Fruit fly (Drosophila melanogaster): ENCODE measurements around the gene CG13251.

The CG13251 gene

dm6 chr3L:20630602-20631001 is 6.4 kb upstream of the CG13251 start (continued):
- TF ChIP-seq CG16863 (GFP tag; optimal IDR thresholded peaks at IDR 0.05): peak; percentile 2
- TF ChIP-seq CoRest (tag; optimal IDR thresholded peaks at IDR 0.05): peak; percentile 62
- TF ChIP-seq Dp (GFP tag; optimal IDR thresholded peaks at IDR 0.05): no peak
- TF ChIP-seq CG10321 (GFP tag; IDR thresholded peaks at IDR 0.05): no peak
- no peak for TF ChIP-seq CG42726 (GFP tag; IDR thresholded peaks at IDR 0.05; ENCODE audit: partially characterized antibody)
- no peak for TF ChIP-seq rib (GFP tag; IDR thresholded peaks at IDR 0.05)
- no peak for TF ChIP-seq HLH3B (GFP tag; IDR thresholded peaks at IDR 0.05)
- TF ChIP-seq pho (GFP tag; optimal IDR thresholded peaks at IDR 0.05): no peak
- TF ChIP-seq CG12769 (tag; optimal IDR thresholded peaks at IDR 0.05): no peak
- no peak for TF ChIP-seq onecut (GFP tag; IDR thresholded peaks at IDR 0.05)
- TF ChIP-seq GATAe (GFP tag; conservative IDR thresholded peaks at IDR 0.05): no peak
- no peak for TF ChIP-seq Rx (GFP tag; IDR thresholded peaks at IDR 0.05)
- TF ChIP-seq CG1024 (GFP tag; IDR thresholded peaks at IDR 0.05): no peak
- peak; percentile 5 for TF ChIP-seq CG3281 (GFP tag; optimal IDR thresholded peaks at IDR 0.05)
- TF ChIP-seq eve (GFP tag; optimal IDR thresholded peaks at IDR 0.05): peak in 1 of 2 experiments; percentile 79
- TF ChIP-seq CG34422 (GFP tag; IDR thresholded peaks at IDR 0.05): no peak
- TF ChIP-seq CG8478 (optimal IDR thresholded peaks at IDR 0.05): no peak
- TF ChIP-seq Elba2 (GFP tag; optimal IDR thresholded peaks at IDR 0.05): no peak
- TF ChIP-seq CG11456 (GFP tag; IDR thresholded peaks at IDR 0.05): no peak
- no peak; the same call in 2 of the 3 replicates for TF ChIP-seq croc (GFP tag; conservative IDR thresholded peaks at IDR 0.05)
- peak; percentile 66 for TF ChIP-seq CG17361 (GFP tag; IDR thresholded peaks at IDR 0.05)
- TF ChIP-seq gsb-n (tag; optimal IDR thresholded peaks at IDR 0.05): peak; percentile 60
- TF ChIP-seq CG10979 (tag; optimal IDR thresholded peaks at IDR 0.05): peak; percentile 69
- TF ChIP-seq CG2712 (tag; optimal IDR thresholded peaks at IDR 0.05): peak; percentile 74
- TF ChIP-seq CG17568 (GFP tag; optimal IDR thresholded peaks at IDR 0.05): peak; percentile 25
- TF ChIP-seq Aef1 (GFP tag; IDR thresholded peaks at IDR 0.05): no peak
- no peak for TF ChIP-seq CG13123 (GFP tag; optimal IDR thresholded peaks at IDR 0.05)
- no peak for TF ChIP-seq E2f1 (GFP tag; IDR thresholded peaks at IDR 0.05)
- TF ChIP-seq HHEX (GFP tag; optimal IDR thresholded peaks at IDR 0.05): peak; percentile 39
- peak; percentile 3 for TF ChIP-seq CG12219 (GFP tag; optimal IDR thresholded peaks at IDR 0.05)
- no peak for TF ChIP-seq NFAT (GFP tag; IDR thresholded peaks at IDR 0.05)
- peak; percentile 49 for TF ChIP-seq CG8924 (tag; optimal IDR thresholded peaks at IDR 0.05)
- no peak for TF ChIP-seq mld (GFP tag; IDR thresholded peaks at IDR 0.05; ENCODE audit: partially characterized antibody)
- no peak for TF ChIP-seq kay (GFP tag; optimal IDR thresholded peaks at IDR 0.05)
- TF ChIP-seq ro (GFP tag; IDR thresholded peaks at IDR 0.05): no peak
- TF ChIP-seq HLH4C (GFP tag; IDR thresholded peaks at IDR 0.05; ENCODE audit: partially characterized antibody): no peak
- TF ChIP-seq Hand (GFP tag; optimal IDR thresholded peaks at IDR 0.05): no peak
- TF ChIP-seq ap (GFP tag; IDR thresholded peaks at IDR 0.05): no peak
- TF ChIP-seq gcm2 (GFP tag; optimal IDR thresholded peaks at IDR 0.05): no peak
- TF ChIP-seq prd (optimal IDR thresholded peaks at IDR 0.05): no peak
- TF ChIP-seq prd (GFP tag; IDR thresholded peaks at IDR 0.05): peak; percentile 71; the same call in 2 of the 3 replicates
- no peak for TF ChIP-seq CG5953 (GFP tag; IDR thresholded peaks at IDR 0.05)
- TF ChIP-seq lab (GFP tag; optimal IDR thresholded peaks at IDR 0.05): peak; percentile 43
- no peak for TF ChIP-seq crp (GFP tag; optimal IDR thresholded peaks at IDR 0.05)
- no peak for TF ChIP-seq sisA (GFP tag; IDR thresholded peaks at IDR 0.05)
- TF ChIP-seq CG10565 (GFP tag; optimal IDR thresholded peaks at IDR 0.05): no peak
- TF ChIP-seq CG17328 (GFP tag; IDR thresholded peaks at IDR 0.05): 0 out of 2 replicates have a peak, but pooled peaks have one; percentile 33
- TF ChIP-seq Drgx (GFP tag; IDR thresholded peaks at IDR 0.05): no peak
- TF ChIP-seq nom (GFP tag; optimal IDR thresholded peaks at IDR 0.05): no peak
- no peak for TF ChIP-seq MTF-1 (GFP tag; optimal IDR thresholded peaks at IDR 0.05; ENCODE audit: borderline replicate concordance)
- no peak for TF ChIP-seq Hr78 (GFP tag; optimal IDR thresholded peaks at IDR 0.05)
- TF ChIP-seq Med (GFP tag): peak; percentile 79
